Worm (Caenorhabditis elegans) whole organism, L1 larva: ENCODE results near the gene F21D9.2.

Experiments used
- C16A3.4 ChIP-seq: fragments of 150-350 bp; optimal IDR thresholded peaks from 2 replicates; lab custom pipeline; 2014; ENCODE audit warnings: missing biosample characterization, missing genetic modification characterization
- ama-1 ChIP-seq: fragments of 150-350 bp; optimal IDR thresholded peaks from 2 replicates; lab custom pipeline; 2014
- lir-3 ChIP-seq: sonication (generic microtip); optimal IDR thresholded peaks from 2 replicates; lab custom pipeline; 2016; ENCODE audit warnings: mild to moderate bottlenecking, missing genetic modification characterization, moderate library complexity, missing compliant biosample characterization; ENCODE audit not compliant: poor library complexity
- lsy-2 ChIP-seq, 2 experiments: fragments of 150-350 bp; optimal IDR thresholded peaks; 2 replicates each; lab custom pipeline; 2014; ENCODE audit warnings: missing biosample characterization in 2 of 2, missing genetic modification characterization in 2 of 2
- nhr-76 ChIP-seq: sonication (generic microtip); optimal IDR thresholded peaks from 2 replicates; lab custom pipeline; 2017; ENCODE audit warnings: missing biosample characterization, missing genetic modification characterization
- sptf-1 ChIP-seq: fragments of 150-350 bp; optimal IDR thresholded peaks from 2 replicates; lab custom pipeline; 2014; ENCODE audit warnings: missing biosample characterization, missing genetic modification characterization
- tbx-2 ChIP-seq: sonication (generic microtip); optimal IDR thresholded peaks from 2 replicates; lab custom pipeline; 2016; ENCODE audit warnings: missing genetic modification characterization, missing compliant biosample characterization
- unc-62 ChIP-seq: fragments of 150-350 bp; optimal IDR thresholded peaks from 2 replicates; lab custom pipeline; 2014; ENCODE audit warnings: missing biosample characterization, missing genetic modification reagents, missing genetic modification characterization
- vab-15 ChIP-seq: sonication (generic microtip); optimal IDR thresholded peaks from 2 replicates; lab custom pipeline; 2017; ENCODE audit warnings: missing genotype, mild to moderate bottlenecking, missing genetic modification characterization, missing compliant biosample characterization
- zag-1 ChIP-seq: fragments of 150-350 bp; optimal IDR thresholded peaks from 2 replicates; lab custom pipeline; 2014; ENCODE audit warnings: missing biosample characterization, missing genetic modification characterization

The F21D9.2 gene

DNA sequence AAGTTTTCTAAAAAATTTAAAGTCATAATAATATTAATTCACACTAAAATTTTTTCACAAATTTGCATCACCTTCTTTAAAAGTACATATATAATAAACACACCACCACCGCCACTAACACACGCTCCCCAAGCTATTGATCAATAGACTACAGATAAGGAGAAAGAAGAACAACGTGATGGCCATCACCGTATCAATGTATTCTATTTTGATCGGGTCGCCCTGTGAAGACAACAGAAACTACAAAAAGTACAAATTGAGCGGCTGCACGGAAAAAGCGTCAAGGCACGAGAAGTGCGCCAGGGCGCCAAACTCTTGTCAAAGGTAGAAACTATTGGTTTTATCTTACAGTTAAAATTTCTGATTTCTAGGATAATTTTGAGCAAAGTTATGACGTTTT, 49.9 kb downstream of the F21D9.2 start (continued):
- TF ChIP-seq C16A3.4 (tag; lab: Kevin White, UChicago), result no peak
- no peak for TF ChIP-seq nhr-76 (tag; lab: Kevin White, UChicago)
- TF ChIP-seq zag-1 (tag; lab: Kevin White, UChicago), result no peak
- TF ChIP-seq vab-15 (tag; lab: Kevin White, UChicago), result no peak
- TF ChIP-seq tbx-2 (tag; lab: Kevin White, UChicago), result no peak
- no peak for TF ChIP-seq lir-3 (tag; lab: Kevin White, UChicago)
- TF ChIP-seq lsy-2 (tag; optimal IDR thresholded peaks at IDR 0.05; lab: Kevin White, UChicago), result no peak
- TF ChIP-seq ama-1 (lab: Kevin White, UChicago), result no peak
- TF ChIP-seq unc-62 (GFP tag; lab: Kevin White, UChicago), result no peak
- TF ChIP-seq, all 84 proteins: peak for 10

DNA sequence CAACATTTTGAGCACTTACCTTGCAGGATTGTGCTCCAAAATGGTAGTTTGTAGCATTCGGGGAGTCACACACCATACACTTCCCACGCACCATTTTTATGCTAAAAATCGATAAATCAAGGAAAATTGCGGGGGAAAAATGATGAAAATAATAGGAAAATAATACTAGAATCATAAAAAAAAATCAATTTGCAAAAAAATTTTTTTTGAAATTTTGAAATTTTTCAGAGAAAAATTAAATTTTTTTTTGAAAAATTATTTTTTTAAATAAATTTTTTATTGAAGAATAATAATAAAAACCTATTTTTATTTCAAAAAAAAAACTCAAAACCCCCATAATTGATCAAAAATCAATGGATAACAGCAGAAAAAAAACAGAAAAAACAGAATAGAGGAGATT, 50.5 kb downstream of the F21D9.2 start, which contains the start of gene nhr-79:
TSS of gene nhr-79 (minus strand) at position 101 of the 400 bp plus-strand sequence.
- no peak for TF ChIP-seq sptf-1
